Worm (Caenorhabditis elegans): ENCODE measurements around the gene srh-239.

DNA sequence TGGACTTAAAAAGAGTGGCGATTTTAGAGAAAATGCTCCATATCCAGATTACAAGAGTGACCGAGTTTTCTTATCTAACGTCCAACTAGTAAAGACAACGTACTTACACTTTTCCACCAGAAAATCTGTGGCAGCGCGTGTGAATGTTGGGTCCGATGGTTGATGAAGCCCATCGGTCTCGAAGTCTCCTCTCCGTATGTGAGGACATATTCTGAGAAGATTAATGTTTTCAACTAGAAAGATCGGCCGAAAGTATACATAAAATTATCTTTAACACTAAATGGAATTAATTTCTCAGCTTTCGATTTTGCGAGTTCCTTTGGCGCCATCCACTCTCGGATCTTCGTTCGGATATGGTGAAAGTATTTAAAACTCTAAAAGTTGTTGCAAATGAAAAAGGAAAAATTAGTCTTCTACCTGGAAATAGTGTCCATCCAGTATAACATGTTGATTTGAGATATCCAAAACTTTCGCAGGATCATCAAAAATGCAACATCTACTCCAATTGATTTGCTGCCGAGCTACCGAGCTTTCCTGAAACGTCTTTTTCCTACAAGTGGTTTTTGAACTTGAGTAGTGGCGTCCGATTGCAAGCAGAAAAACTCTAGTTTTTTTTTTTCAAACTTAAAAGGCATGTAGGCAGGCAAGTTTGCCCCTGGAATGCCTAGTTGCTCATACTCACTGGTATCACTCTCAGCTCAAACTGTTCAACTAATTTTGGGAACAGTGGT is 14.1 kb upstream of the srh-239 start:
- TF ChIP-seq dao-5 (tag; optimal IDR thresholded peaks at IDR 0.05) (no peak), W03F9.2 (tag; optimal IDR thresholded peaks at IDR 0.05) (no peak), him-1 (tag; optimal IDR thresholded peaks at IDR 0.05) (no peak)
